Fruit fly (Drosophila melanogaster): ENCODE results near the gene eIF5B.

DNA sequence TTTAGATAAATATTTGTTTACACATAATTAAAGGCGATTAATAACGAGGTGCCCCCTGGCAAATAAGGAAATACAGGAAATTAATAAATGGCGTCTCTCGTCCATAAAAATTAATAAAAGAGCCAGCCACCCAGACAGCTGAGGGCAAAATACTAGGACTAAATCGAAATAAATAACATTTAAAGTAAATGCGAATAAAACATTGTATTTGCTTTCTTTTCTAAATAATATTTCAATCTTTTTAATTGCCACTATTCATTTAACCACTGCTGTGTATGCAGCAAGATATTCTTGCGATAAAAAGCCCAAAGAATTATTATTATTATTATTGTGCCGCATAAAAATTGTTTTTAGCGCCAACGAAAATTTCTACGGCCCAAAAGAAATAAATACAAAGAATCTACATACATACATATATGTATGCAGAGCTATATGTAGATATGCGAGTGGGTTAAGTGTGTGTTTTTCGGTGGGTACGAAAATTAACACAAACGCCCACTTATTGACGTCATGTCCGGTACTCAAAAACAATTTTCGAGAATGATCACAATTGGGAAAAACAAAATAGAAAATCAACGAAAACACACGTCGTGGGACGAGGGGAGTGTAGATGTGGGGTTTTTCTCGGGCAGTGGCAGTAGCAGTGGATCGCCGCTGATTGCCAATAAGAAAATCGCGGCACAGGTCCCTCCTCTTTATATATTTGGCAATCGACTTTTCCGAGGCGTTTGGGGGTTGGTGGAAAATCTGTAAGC lies 54.3 kb downstream of the eIF5B start:
- TF ChIP-seq EcR (GFP tag; optimal IDR thresholded peaks at IDR 0.05) (no peak), pan (optimal IDR thresholded peaks at IDR 0.05) (no peak), CG8478 (optimal IDR thresholded peaks at IDR 0.05) (no peak), usp (GFP tag; optimal IDR thresholded peaks at IDR 0.05) (no peak), psq (optimal IDR thresholded peaks at IDR 0.05) (no peak), Dll (optimal IDR thresholded peaks at IDR 0.05) (no peak)
